Worm (Caenorhabditis elegans) whole organism, late embryonic: ENCODE results near the gene F21C10.6.

Experiments
- ceh-22 ChIP-seq: sonication (generic microtip); optimal IDR thresholded peaks from 2 replicates; lab custom pipeline; 2017; ENCODE audit warnings: missing biosample characterization, missing genetic modification characterization
- ceh-6 ChIP-seq: fragments of 200-800 bp; sonication (Bioruptor generic); optimal IDR thresholded peaks from 2 replicates; lab custom pipeline; 2018; ENCODE audit warnings: mild to moderate bottlenecking, missing genetic modification characterization, missing compliant biosample characterization
- che-1 ChIP-seq: sonication (generic microtip); optimal IDR thresholded peaks from 2 replicates; lab custom pipeline; 2016; ENCODE audit warnings: mild to moderate bottlenecking, missing genetic modification characterization, missing compliant biosample characterization
- elt-2 ChIP-seq: sonication (generic microtip); optimal IDR thresholded peaks from 2 replicates; lab custom pipeline; 2016; ENCODE audit warnings: missing genetic modification reagents, missing genetic modification characterization, missing compliant biosample characterization
- fkh-10 ChIP-seq: fragments of 150-350 bp; optimal IDR thresholded peaks from 2 replicates; lab custom pipeline; 2014; ENCODE audit warnings: missing biosample characterization, missing genetic modification reagents, missing genetic modification characterization
- gmeb-2 ChIP-seq: sonication (generic microtip); optimal IDR thresholded peaks from 2 replicates; lab custom pipeline; 2016; ENCODE audit warnings: missing genetic modification characterization, inconsistent platforms, missing compliant biosample characterization
- lin-11 ChIP-seq: fragments of 200-800 bp; sonication (Bioruptor generic); optimal IDR thresholded peaks from 2 replicates; lab custom pipeline; 2018; ENCODE audit warnings: mild to moderate bottlenecking, missing genetic modification characterization, missing compliant biosample characterization
- pha-2 ChIP-seq: sonication (generic microtip); optimal IDR thresholded peaks from 2 replicates; lab custom pipeline; 2017; ENCODE audit warnings: mild to moderate bottlenecking, missing genetic modification characterization, missing compliant biosample characterization
- pha-4 ChIP-seq: fragments of 150-350 bp; optimal IDR thresholded peaks from 2 replicates; lab custom pipeline; 2018; ENCODE audit warnings: missing biosample characterization, missing genetic modification reagents, missing genetic modification characterization
- pqm-1 ChIP-seq: sonication (generic microtip); optimal IDR thresholded peaks from 2 replicates; lab custom pipeline; 2016; ENCODE audit warnings: missing genetic modification characterization, missing compliant biosample characterization
- unc-55 ChIP-seq: sonication (generic microtip); optimal IDR thresholded peaks from 2 replicates; lab custom pipeline; 2017; ENCODE audit warnings: missing biosample characterization, missing genetic modification reagents, missing genetic modification characterization

DNA sequence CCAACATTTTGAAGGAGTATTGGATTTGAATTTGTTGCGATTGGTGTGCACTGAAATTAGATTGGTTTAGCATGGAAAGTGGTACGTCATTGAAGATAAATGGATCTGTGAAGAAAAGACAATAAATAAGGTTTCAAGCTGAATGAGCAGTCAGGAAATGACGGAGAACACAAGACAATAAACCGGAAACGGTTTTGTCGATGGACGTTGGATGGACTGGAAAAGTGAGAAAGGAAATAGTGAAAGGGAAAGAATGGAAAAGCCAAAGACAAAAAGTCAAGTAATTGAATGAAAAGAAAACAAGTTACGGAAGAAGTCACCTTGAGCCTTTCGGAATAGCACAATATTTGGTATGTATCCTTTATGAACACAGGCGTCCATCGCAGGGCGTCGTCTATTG is 48.0 kb upstream of the F21C10.6 start, which contains the start of gene T27E4.7:
- TF ChIP-seq ceh-6 (GFP tag; lab: Kevin White, UChicago) (no peak), pha-4 (no peak), che-1 (tag; lab: Kevin White, UChicago) (no peak), ceh-22 (tag; lab: Kevin White, UChicago) (no peak), fkh-10 (GFP tag; lab: Kevin White, UChicago) (no peak), lin-11 (no peak), gmeb-2 (tag; lab: Kevin White, UChicago) (no peak), unc-55 (GFP tag; lab: Kevin White, UChicago) (no peak), pqm-1 (tag; lab: Kevin White, UChicago) (no peak), pha-2 (tag; lab: Kevin White, UChicago) (no peak), elt-2 (tag; lab: Kevin White, UChicago) (no peak)
